Worm (Caenorhabditis elegans) whole organism, L1 larva: ENCODE data around the gene srx-56.

Experiments used
- ceh-88 ChIP-seq: fragments of 200-800 bp; sonication (Bioruptor generic); IDR thresholded peaks from 2 replicates; pipeline ENCODE4 v1.3.6; 2022; ENCODE audit warnings: missing genetic modification characterization, missing compliant biosample characterization
- elt-3 ChIP-seq, 6 experiments: fragments of 150-350 bp in 1 of 6; sonication (generic microtip); optimal IDR thresholded peaks; 2 replicates each; lab custom pipeline; 2017 to 2018; ENCODE audit warnings: missing biosample characterization in 6 of 6, missing genetic modification characterization in 6 of 6, inconsistent platforms in 1 of 6
- ets-5 ChIP-seq: fragments of 200-800 bp; sonication (Bioruptor generic); IDR thresholded peaks from 2 replicates; pipeline ENCODE4 v1.3.6; 2022; ENCODE audit warnings: missing genetic modification characterization, missing compliant biosample characterization
- isw-1 ChIP-seq: fragments of 200-800 bp; sonication (Bioruptor generic); IDR thresholded peaks from 2 replicates; pipeline ENCODE4 v1.3.6; 2022; ENCODE audit warnings: missing genetic modification characterization, missing compliant biosample characterization
- lin-35 ChIP-seq, 2 experiments: fragments of 150-350 bp; optimal IDR thresholded peaks; 2 replicates each; lab custom pipeline; 2014; ENCODE audit warnings: missing biosample characterization in 2 of 2, missing genetic modification characterization in 2 of 2, missing genetic modification reagents in 2 of 2
- nhr-19 ChIP-seq: fragments of 200-800 bp; sonication (Bioruptor generic); conservative IDR thresholded peaks from 2 replicates; pipeline ENCODE4 v1.3.6; 2022; ENCODE audit warnings: missing genetic modification characterization, missing compliant biosample characterization
- nhr-76 ChIP-seq: sonication (generic microtip); optimal IDR thresholded peaks from 2 replicates; lab custom pipeline; 2017; ENCODE audit warnings: missing biosample characterization, missing genetic modification characterization
- nhr-77 ChIP-seq: fragments of 150-350 bp; optimal IDR thresholded peaks from 2 replicates; lab custom pipeline; 2014; ENCODE audit warnings: missing biosample characterization, missing genetic modification characterization
- snpc-4 ChIP-seq: fragments of 150-350 bp; optimal IDR thresholded peaks from 2 replicates; lab custom pipeline; 2014; ENCODE audit warnings: missing biosample characterization, missing genetic modification characterization

DNA sequence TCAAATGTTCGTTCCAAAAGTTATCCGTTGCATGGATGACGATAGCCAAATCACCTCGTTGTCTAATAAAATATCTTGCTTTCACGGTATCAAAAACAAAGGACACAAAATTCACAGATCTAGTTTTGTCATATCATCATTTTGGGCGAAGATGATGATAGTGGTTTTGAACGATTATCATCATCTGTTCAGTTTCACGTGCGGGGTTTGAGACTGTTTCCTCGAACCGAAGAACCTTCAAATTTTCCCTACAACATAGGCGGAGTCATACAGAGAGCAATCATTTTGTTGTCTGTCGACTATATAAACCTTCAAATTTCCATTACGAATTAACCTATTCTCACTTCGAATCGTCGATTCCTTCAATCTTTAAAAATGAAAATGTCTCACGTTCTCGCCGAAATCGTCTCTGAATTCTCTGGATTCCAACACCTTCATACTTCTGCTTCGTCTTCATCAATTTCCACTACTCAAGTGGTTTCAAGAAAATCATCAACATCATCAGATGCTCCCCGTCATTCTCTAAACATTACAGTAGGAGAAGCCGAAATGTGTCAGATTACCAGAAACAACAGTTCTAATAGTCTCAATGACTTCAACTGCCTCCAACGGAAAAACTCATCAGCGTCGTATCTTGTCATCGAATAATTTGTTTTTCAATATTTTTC lies 39.1 kb downstream of the srx-56 start, which contains the start of gene F18E3.11:
- TF ChIP-seq snpc-4 (tag; lab: Kevin White, UChicago) (no peak), nhr-76 (tag; lab: Kevin White, UChicago) (no peak), nhr-77 (tag; lab: Kevin White, UChicago) (no peak), isw-1 (no peak), elt-3 (tag; optimal IDR thresholded peaks at IDR 0.05; lab: Kevin White, UChicago) (peak in 3 of 6 experiments; percentile 31 to 88 (median 60)), lin-35 (GFP tag; optimal IDR thresholded peaks at IDR 0.05; lab: Kevin White, UChicago) (peak in 1 of 2 experiments; percentile 26), ceh-88 (GFP tag; lab: Robert Waterston, UW) (no peak), ets-5 (GFP tag; lab: Robert Waterston, UW) (no peak), nhr-19 (GFP tag; lab: Robert Waterston, UW) (peak; percentile 86)
